Worm (Caenorhabditis elegans): ENCODE measurements around the gene zak-1.

ce11 chrIII:6869268-6869667, 12.7 kb upstream of the zak-1 start, which contains the start of the genes cra-1 and kbp-1:
- TF ChIP-seq tab-1 (GFP tag; IDR thresholded peaks at IDR 0.05) = no peak
- no peak for TF ChIP-seq flt-1 (GFP tag; IDR thresholded peaks at IDR 0.05)
- no peak for TF ChIP-seq ztf-29 (GFP tag; IDR thresholded peaks at IDR 0.05)
- TF ChIP-seq ztf-23 (GFP tag; IDR thresholded peaks at IDR 0.05) = no peak
- no peak for TF ChIP-seq cog-1 (tag; optimal IDR thresholded peaks at IDR 0.05)
- no peak for TF ChIP-seq klf-2 (GFP tag; conservative IDR thresholded peaks at IDR 0.05)
- TF ChIP-seq med-1 (GFP tag; optimal IDR thresholded peaks at IDR 0.05; ENCODE audit: insufficient read depth) = no peak
- no peak for TF ChIP-seq T22C8.4 (GFP tag; IDR thresholded peaks at IDR 0.05)

Data from whole organism, midembryonic.